Worm (Caenorhabditis elegans) whole organism, L4 larva: ENCODE results near the gene Y39B6A.41.

Experiments used
- F37D6.2 ChIP-seq: sonication (generic microtip); optimal IDR thresholded peaks from 2 replicates; lab custom pipeline; 2016; ENCODE audit warnings: mild to moderate bottlenecking, missing genetic modification characterization, missing compliant biosample characterization
- ama-1 ChIP-seq: fragments of 150-350 bp; optimal IDR thresholded peaks from 2 replicates; lab custom pipeline; 2014; ENCODE audit warnings: inconsistent platforms, mixed read lengths
- daf-12 ChIP-seq: fragments of 150-350 bp; optimal IDR thresholded peaks from 2 replicates; lab custom pipeline; 2014; ENCODE audit warnings: missing biosample characterization, missing genetic modification reagents, missing genetic modification characterization
- gei-8 ChIP-seq: fragments of 200-800 bp; sonication (Bioruptor generic); optimal IDR thresholded peaks from 2 replicates; lab custom pipeline; 2018; ENCODE audit warnings: mild to moderate bottlenecking, missing genetic modification characterization, missing compliant biosample characterization
- hif-1 ChIP-seq, 2 experiments: sonication (generic microtip); optimal IDR thresholded peaks; 2 replicates each; lab custom pipeline; 2016 to 2017; ENCODE audit warnings: missing compliant biosample characterization in 2 of 2, missing genetic modification characterization in 2 of 2, missing genetic modification reagents in 2 of 2, missing genotype in 2 of 2, mild to moderate bottlenecking in 1 of 2
- nhr-237 ChIP-seq: sonication (generic microtip); optimal IDR thresholded peaks from 2 replicates; lab custom pipeline; 2017; ENCODE audit warnings: missing biosample characterization, missing genetic modification characterization
- php-3 ChIP-seq: fragments of 200-800 bp; sonication (Bioruptor generic); IDR thresholded peaks from 2 replicates; pipeline ENCODE4 v1.3.6; 2022; ENCODE audit warnings: missing genetic modification reagents, missing genetic modification characterization, missing compliant biosample characterization
- tra-1 ChIP-seq: fragments of 200-800 bp; sonication (Bioruptor generic); IDR thresholded peaks from 2 replicates; pipeline ENCODE4 v1.3.6; 2022; ENCODE audit warnings: missing genetic modification reagents, missing genetic modification characterization, missing compliant biosample characterization
- unc-130 ChIP-seq: sonication (generic microtip); optimal IDR thresholded peaks from 2 replicates; lab custom pipeline; 2016; ENCODE audit warnings: missing genetic modification reagents, missing genetic modification characterization, missing compliant biosample characterization
- vab-7 ChIP-seq: fragments of 200-800 bp; sonication (Bioruptor generic); IDR thresholded peaks from 2 replicates; pipeline ENCODE4 v1.3.6; 2022; ENCODE audit warnings: missing genetic modification reagents, missing genetic modification characterization, missing compliant biosample characterization

ce11 chrV:19010405-19010804, 32.6 kb upstream of the Y39B6A.41 start:
- TF ChIP-seq gei-8 (GFP tag; lab: Kevin White, UChicago) (no peak), php-3 (GFP tag; lab: Robert Waterston, UW) (no peak), nhr-237 (no peak), ama-1 (lab: Kevin White, UChicago) (no peak), hif-1 (tag; optimal IDR thresholded peaks at IDR 0.05; lab: Kevin White, UChicago) (no peak), F37D6.2 (tag; lab: Kevin White, UChicago) (no peak), vab-7 (GFP tag; lab: Robert Waterston, UW) (no peak), unc-130 (GFP tag; lab: Kevin White, UChicago) (no peak), daf-12 (tag; lab: Kevin White, UChicago) (no peak), tra-1 (GFP tag; lab: Robert Waterston, UW) (no peak)
